Worm (Caenorhabditis elegans) whole organism, L4 larva: ENCODE results near the gene pgl-2.

Experiments used
- Y105C5A.15 ChIP-seq: fragments of 200-800 bp; sonication (Bioruptor generic); IDR thresholded peaks from 2 replicates; pipeline ENCODE4 v1.3.6; 2022; ENCODE audit warnings: missing genetic modification characterization, missing compliant biosample characterization
- Y48G9A.11 ChIP-seq: fragments of 200-800 bp; sonication (Bioruptor generic); IDR thresholded peaks from 2 replicates; pipeline ENCODE4 v1.3.6; 2022; ENCODE audit warnings: missing genetic modification reagents, missing genetic modification characterization, missing compliant biosample characterization
- Y75B8A.6 ChIP-seq: fragments of 200-800 bp; sonication (Bioruptor generic); IDR thresholded peaks from 2 replicates; pipeline ENCODE4 v1.3.6; 2022; ENCODE audit warnings: missing genetic modification reagents, missing genetic modification characterization, missing compliant biosample characterization
- ama-1 ChIP-seq: fragments of 150-350 bp; optimal IDR thresholded peaks from 2 replicates; lab custom pipeline; 2014; ENCODE audit warnings: inconsistent platforms, mixed read lengths
- ctbp-1 ChIP-seq: fragments of 200-800 bp; sonication (Bioruptor generic); IDR thresholded peaks from 2 replicates; pipeline ENCODE4 v1.3.6; 2022; ENCODE audit warnings: missing genetic modification reagents, missing genetic modification characterization, missing compliant biosample characterization
- daf-12 ChIP-seq: fragments of 150-350 bp; optimal IDR thresholded peaks from 2 replicates; lab custom pipeline; 2014; ENCODE audit warnings: missing biosample characterization, missing genetic modification reagents, missing genetic modification characterization
- daf-8 ChIP-seq: fragments of 200-800 bp; sonication (Bioruptor generic); IDR thresholded peaks from 2 replicates; pipeline ENCODE4 v1.3.6; 2022; ENCODE audit warnings: missing genetic modification characterization, missing compliant biosample characterization
- dmd-6 ChIP-seq: fragments of 200-800 bp; sonication (Bioruptor generic); IDR thresholded peaks from 2 replicates; pipeline ENCODE4 v1.3.6; 2022; ENCODE audit warnings: missing genetic modification reagents, missing genetic modification characterization, missing compliant biosample characterization
- dpl-1 ChIP-seq: fragments of 150-350 bp; optimal IDR thresholded peaks from 2 replicates; lab custom pipeline; 2014; ENCODE audit warnings: missing biosample characterization, missing genetic modification reagents, missing genetic modification characterization
- fkh-10 ChIP-seq: fragments of 150-350 bp; optimal IDR thresholded peaks from 2 replicates; lab custom pipeline; 2014; ENCODE audit warnings: missing biosample characterization, missing genetic modification reagents, missing genetic modification characterization
- fos-1 ChIP-seq: fragments of 150-350 bp; optimal IDR thresholded peaks from 2 replicates; lab custom pipeline; 2014; ENCODE audit warnings: missing biosample characterization, missing genetic modification characterization
- gei-8 ChIP-seq: fragments of 200-800 bp; sonication (Bioruptor generic); optimal IDR thresholded peaks from 2 replicates; lab custom pipeline; 2018; ENCODE audit warnings: mild to moderate bottlenecking, missing genetic modification characterization, missing compliant biosample characterization
- hif-1 ChIP-seq, 2 experiments: sonication (generic microtip); optimal IDR thresholded peaks; 2 replicates each; lab custom pipeline; 2016 to 2017; ENCODE audit warnings: missing compliant biosample characterization in 2 of 2, missing genetic modification characterization in 2 of 2, missing genetic modification reagents in 2 of 2, missing genotype in 2 of 2, mild to moderate bottlenecking in 1 of 2
- hlh-11 ChIP-seq: fragments of 200-800 bp; sonication (Bioruptor generic); optimal IDR thresholded peaks from 2 replicates; lab custom pipeline; 2018; ENCODE audit warnings: mild to moderate bottlenecking, missing genetic modification characterization, missing compliant biosample characterization
- hlh-30 ChIP-seq: sonication (generic microtip); optimal IDR thresholded peaks from 2 replicates; lab custom pipeline; 2017; ENCODE audit warnings: antibody characterized with exemption, mild to moderate bottlenecking, missing genetic modification characterization, missing compliant biosample characterization; ENCODE audit not compliant: insufficient read depth
- hmg-1.1 ChIP-seq: fragments of 200-800 bp; sonication (Bioruptor generic); IDR thresholded peaks from 2 replicates; pipeline ENCODE4 v1.3.6; 2022; ENCODE audit warnings: missing genetic modification reagents, missing genetic modification characterization, missing compliant biosample characterization
- lim-7 ChIP-seq: fragments of 200-800 bp; sonication (Bioruptor generic); IDR thresholded peaks from 2 replicates; pipeline ENCODE4 v1.3.6; 2022; ENCODE audit warnings: missing genetic modification characterization, missing compliant biosample characterization
- lin-1 ChIP-seq: fragments of 200-800 bp; sonication (Bioruptor generic); IDR thresholded peaks from 2 replicates; pipeline ENCODE4 v1.3.6; 2022; ENCODE audit warnings: missing genetic modification reagents, missing genetic modification characterization, missing compliant biosample characterization
- lin-13 ChIP-seq: fragments of 150-350 bp; optimal IDR thresholded peaks from 2 replicates; lab custom pipeline; 2014; ENCODE audit warnings: missing biosample characterization, missing genetic modification reagents, missing genetic modification characterization
- lin-29 ChIP-seq: fragments of 200-800 bp; sonication (Bioruptor generic); IDR thresholded peaks from 2 replicates; pipeline ENCODE4 v1.3.6; 2022; ENCODE audit warnings: missing genetic modification reagents, missing genetic modification characterization, missing compliant biosample characterization
- lin-39 ChIP-seq: fragments of 150-350 bp; optimal IDR thresholded peaks from 2 replicates; lab custom pipeline; 2014; ENCODE audit warnings: missing biosample characterization, missing genetic modification reagents, missing genetic modification characterization
- lir-3 ChIP-seq: sonication (generic microtip); optimal IDR thresholded peaks from 2 replicates; lab custom pipeline; 2016; ENCODE audit warnings: mild to moderate bottlenecking, missing genetic modification characterization, missing compliant biosample characterization
- lsy-2 ChIP-seq, 2 experiments: fragments of 150-350 bp in 1 of 2; sonication (generic microtip) in 1 of 2; optimal IDR thresholded peaks; 2 replicates each; lab custom pipeline; 2014 to 2017; ENCODE audit warnings: missing biosample characterization in 2 of 2, missing genetic modification characterization in 2 of 2
- madf-5 ChIP-seq, 2 experiments: fragments of 200-800 bp; sonication (Bioruptor generic); IDR thresholded peaks; 2 replicates each; pipeline ENCODE4 v1.3.6; 2022; ENCODE audit warnings: missing compliant biosample characterization in 2 of 2, missing genetic modification characterization in 2 of 2
- madf-9 ChIP-seq: fragments of 200-800 bp; sonication (Bioruptor generic); conservative IDR thresholded peaks from 2 replicates; pipeline ENCODE4 v1.3.6; 2022; ENCODE audit warnings: missing genetic modification reagents, missing genetic modification characterization, missing compliant biosample characterization
- mdl-1 ChIP-seq, 2 experiments: fragments of 150-350 bp in 1 of 2; sonication (generic microtip) in 1 of 2; optimal IDR thresholded peaks; 2 replicates each; lab custom pipeline; 2014 to 2017; ENCODE audit warnings: missing biosample characterization in 2 of 2, missing genetic modification characterization in 2 of 2
- mdt-29 ChIP-seq: fragments of 200-800 bp; sonication (Bioruptor generic); IDR thresholded peaks from 2 replicates; pipeline ENCODE4 v1.3.6; 2022; ENCODE audit warnings: missing genetic modification reagents, missing genetic modification characterization, missing compliant biosample characterization
- mep-1 ChIP-seq: fragments of 150-350 bp; sonication (generic microtip); optimal IDR thresholded peaks from 3 replicates; lab custom pipeline; 2014; ENCODE audit warnings: missing biosample characterization, missing genetic modification characterization
- mes-2 ChIP-seq: sonication (generic microtip); optimal IDR thresholded peaks from 2 replicates; lab custom pipeline; 2016; ENCODE audit warnings: missing genotype, mild to moderate bottlenecking, missing genetic modification characterization, missing compliant biosample characterization; ENCODE audit not compliant: poor library complexity, severe bottlenecking
- mxl-3 ChIP-seq: fragments of 200-800 bp; sonication (Bioruptor generic); optimal IDR thresholded peaks from 2 replicates; lab custom pipeline; 2018; ENCODE audit warnings: mild to moderate bottlenecking, missing genetic modification characterization, missing compliant biosample characterization
- nhr-11 ChIP-seq: fragments of 150-350 bp; optimal IDR thresholded peaks from 2 replicates; lab custom pipeline; 2014; ENCODE audit warnings: missing biosample characterization, missing genetic modification characterization
- nhr-28 ChIP-seq: fragments of 150-350 bp; optimal IDR thresholded peaks from 2 replicates; lab custom pipeline; 2014; ENCODE audit warnings: missing biosample characterization, missing genetic modification characterization
- nhr-41 ChIP-seq: fragments of 200-800 bp; sonication (Bioruptor generic); IDR thresholded peaks from 2 replicates; pipeline ENCODE4 v1.3.6; 2022; ENCODE audit warnings: missing genetic modification reagents, missing genetic modification characterization, missing compliant biosample characterization
- nhr-42 ChIP-seq: fragments of 200-800 bp; sonication (Bioruptor generic); IDR thresholded peaks from 2 replicates; pipeline ENCODE4 v1.3.6; 2022; ENCODE audit warnings: missing genetic modification characterization, missing compliant biosample characterization
- nhr-6 ChIP-seq: fragments of 150-350 bp; optimal IDR thresholded peaks from 2 replicates; lab custom pipeline; 2014; ENCODE audit warnings: missing biosample characterization, missing genetic modification characterization
- nhr-76 ChIP-seq: fragments of 150-350 bp; optimal IDR thresholded peaks from 2 replicates; lab custom pipeline; 2014; ENCODE audit warnings: missing biosample characterization, missing genetic modification characterization
- php-3 ChIP-seq: fragments of 200-800 bp; sonication (Bioruptor generic); IDR thresholded peaks from 2 replicates; pipeline ENCODE4 v1.3.6; 2022; ENCODE audit warnings: missing genetic modification reagents, missing genetic modification characterization, missing compliant biosample characterization
- rbr-2 ChIP-seq: sonication (generic microtip); optimal IDR thresholded peaks from 2 replicates; lab custom pipeline; 2016; ENCODE audit warnings: missing genotype, missing genetic modification characterization, missing compliant biosample characterization
- saeg-2 ChIP-seq: fragments of 200-800 bp; sonication (Bioruptor generic); IDR thresholded peaks from 2 replicates; pipeline ENCODE4 v1.3.6; 2022; ENCODE audit warnings: missing genetic modification reagents, missing genetic modification characterization, missing compliant biosample characterization
- sdz-12 ChIP-seq: fragments of 200-800 bp; sonication (Bioruptor generic); optimal IDR thresholded peaks from 2 replicates; lab custom pipeline; 2018; ENCODE audit warnings: mild to moderate bottlenecking, missing genetic modification characterization, missing compliant biosample characterization
- set-16 ChIP-seq: fragments of 200-800 bp; sonication (Bioruptor generic); IDR thresholded peaks from 2 replicates; pipeline ENCODE4 v1.3.6; 2022; ENCODE audit warnings: missing genetic modification reagents, missing genetic modification characterization, missing compliant biosample characterization
- skn-1 ChIP-seq: fragments of 150-350 bp; optimal IDR thresholded peaks from 2 replicates; lab custom pipeline; 2014; ENCODE audit warnings: missing biosample characterization, missing genetic modification characterization
- spr-1 ChIP-seq: sonication (generic microtip); optimal IDR thresholded peaks from 2 replicates; lab custom pipeline; 2016; ENCODE audit warnings: mild to moderate bottlenecking, missing genetic modification characterization, missing compliant biosample characterization
- spr-3 ChIP-seq: fragments of 200-800 bp; sonication (Bioruptor generic); optimal IDR thresholded peaks from 2 replicates; lab custom pipeline; 2018; ENCODE audit warnings: mild to moderate bottlenecking, missing genetic modification characterization, missing compliant biosample characterization
- tag-97 ChIP-seq: fragments of 200-800 bp; sonication (Bioruptor generic); IDR thresholded peaks from 2 replicates; pipeline ENCODE4 v1.3.6; 2022; ENCODE audit warnings: missing genetic modification characterization, missing compliant biosample characterization
- tra-1 ChIP-seq: fragments of 200-800 bp; sonication (Bioruptor generic); IDR thresholded peaks from 2 replicates; pipeline ENCODE4 v1.3.6; 2022; ENCODE audit warnings: missing genetic modification reagents, missing genetic modification characterization, missing compliant biosample characterization
- unc-130 ChIP-seq: sonication (generic microtip); optimal IDR thresholded peaks from 2 replicates; lab custom pipeline; 2016; ENCODE audit warnings: missing genetic modification reagents, missing genetic modification characterization, missing compliant biosample characterization
- zag-1 ChIP-seq: fragments of 150-350 bp; optimal IDR thresholded peaks from 2 replicates; lab custom pipeline; 2014; ENCODE audit warnings: missing biosample characterization, missing genetic modification characterization
- zfp-3 ChIP-seq: fragments of 200-800 bp; sonication (Bioruptor generic); conservative IDR thresholded peaks from 2 replicates; pipeline ENCODE4 v1.3.6; 2022; ENCODE audit warnings: missing genetic modification reagents, missing genetic modification characterization, missing compliant biosample characterization
- zip-11 ChIP-seq: fragments of 200-800 bp; sonication (Bioruptor generic); IDR thresholded peaks from 2 replicates; pipeline ENCODE4 v1.3.6; 2022; ENCODE audit warnings: missing genetic modification characterization, missing compliant biosample characterization
- ztf-11 ChIP-seq: fragments of 150-350 bp; optimal IDR thresholded peaks from 2 replicates; lab custom pipeline; 2014; ENCODE audit warnings: missing biosample characterization, missing genetic modification characterization
- ztf-7 ChIP-seq: fragments of 150-350 bp; optimal IDR thresholded peaks from 2 replicates; lab custom pipeline; 2014; ENCODE audit warnings: missing biosample characterization, missing genetic modification characterization

Gene pgl-2

ce11 chrIII:8636803-8637202 lies 38.4 kb downstream of the pgl-2 start (continued):
- no peak for TF ChIP-seq nhr-76 (tag; lab: Kevin White, UChicago)
- no peak for TF ChIP-seq dmd-6 (GFP tag; lab: Robert Waterston, UW)
- TF ChIP-seq mdt-29, result no peak
- no peak for TF ChIP-seq mdl-1 (tag; optimal IDR thresholded peaks at IDR 0.05; lab: Kevin White, UChicago)
- no peak for TF ChIP-seq dpl-1
- TF ChIP-seq fos-1 (tag; lab: Kevin White, UChicago), result no peak
- TF ChIP-seq rbr-2 (tag; lab: Kevin White, UChicago), result peak; percentile 5
- no peak for TF ChIP-seq lim-7 (GFP tag; lab: Robert Waterston, UW)
- no peak for TF ChIP-seq madf-9 (GFP tag; lab: Robert Waterston, UW)
- TF ChIP-seq tra-1, result no peak
- no peak for TF ChIP-seq lin-29 (GFP tag; lab: Robert Waterston, UW)
- TF ChIP-seq nhr-6, result no peak
- peak; percentile 11 for TF ChIP-seq lin-39 (tag; lab: Kevin White, UChicago)
- no peak for TF ChIP-seq tag-97
- no peak for TF ChIP-seq mxl-3 (GFP tag; lab: Kevin White, UChicago)
- no peak for TF ChIP-seq madf-5 (GFP tag; IDR thresholded peaks at IDR 0.05; lab: Robert Waterston, UW)
- 0 out of 2 replicates have a peak, but pooled peaks have one; percentile 10 for TF ChIP-seq hmg-1.1 (GFP tag; lab: Robert Waterston, UW)
- no peak for TF ChIP-seq nhr-28 (tag; lab: Kevin White, UChicago)
- no peak for TF ChIP-seq hlh-11 (tag; lab: Kevin White, UChicago)
- no peak for TF ChIP-seq set-16 (GFP tag; lab: Robert Waterston, UW)
- TF ChIP-seq php-3 (GFP tag; lab: Robert Waterston, UW), result no peak
- peak; percentile 27 for TF ChIP-seq mep-1 (tag; lab: Kevin White, UChicago)
- no peak for TF ChIP-seq daf-12
- no peak for TF ChIP-seq gei-8 (GFP tag; lab: Kevin White, UChicago)
- TF ChIP-seq nhr-42 (GFP tag; lab: Robert Waterston, UW), result no peak
- no peak for TF ChIP-seq Y105C5A.15 (GFP tag; lab: Robert Waterston, UW)
- no peak for TF ChIP-seq spr-3 (GFP tag; lab: Kevin White, UChicago)
- no peak for TF ChIP-seq nhr-11 (tag; lab: Kevin White, UChicago)
- no peak for TF ChIP-seq zag-1 (tag; lab: Kevin White, UChicago)
- TF ChIP-seq ctbp-1, result no peak
- TF ChIP-seq lsy-2 (tag; optimal IDR thresholded peaks at IDR 0.05; lab: Kevin White, UChicago), result peak in 1 of 2 experiments; percentile 44
- TF ChIP-seq Y48G9A.11, result no peak
- no peak for TF ChIP-seq unc-130 (GFP tag; lab: Kevin White, UChicago)
- TF ChIP-seq saeg-2 (GFP tag; lab: Robert Waterston, UW), result no peak
- TF ChIP-seq spr-1 (tag; lab: Kevin White, UChicago), result no peak
- no peak for TF ChIP-seq fkh-10 (GFP tag; lab: Kevin White, UChicago)
- no peak for TF ChIP-seq zfp-3 (GFP tag; lab: Robert Waterston, UW)
- TF ChIP-seq ztf-7 (tag; lab: Kevin White, UChicago), result no peak
- TF ChIP-seq mes-2 (tag; lab: Kevin White, UChicago), result no peak
- no peak for TF ChIP-seq Y75B8A.6 (GFP tag; lab: Robert Waterston, UW)
- no peak for TF ChIP-seq ztf-11 (tag; lab: Kevin White, UChicago)
- TF ChIP-seq ama-1, result no peak
- TF ChIP-seq zip-11 (GFP tag; lab: Robert Waterston, UW), result no peak

- TF ChIP-seq lir-3 (tag; lab: Kevin White, UChicago) (no peak), sdz-12 (GFP tag; lab: Kevin White, UChicago) (no peak), php-3 (GFP tag; lab: Robert Waterston, UW) (no peak), lin-13 (GFP tag; lab: Kevin White, UChicago) (no peak), lin-1 (GFP tag; lab: Robert Waterston, UW) (no peak), Y105C5A.15 (GFP tag; lab: Robert Waterston, UW) (no peak), nhr-41 (GFP tag; lab: Robert Waterston, UW) (no peak), daf-12 (no peak), hlh-30 (tag; lab: Kevin White, UChicago) (peak; percentile 18), lsy-2 (tag; optimal IDR thresholded peaks at IDR 0.05; lab: Kevin White, UChicago) (peak in 1 of 2 experiments; percentile 84), hif-1 (tag; optimal IDR thresholded peaks at IDR 0.05; lab: Kevin White, UChicago) (no peak), nhr-42 (GFP tag; lab: Robert Waterston, UW) (no peak), ztf-7 (tag; lab: Kevin White, UChicago) (no peak), skn-1 (tag; lab: Kevin White, UChicago) (no peak), daf-8 (GFP tag; lab: Robert Waterston, UW) (no peak), dpl-1 (peak; percentile 92), Y48G9A.11 (no peak), lin-39 (tag; lab: Kevin White, UChicago) (no peak)
Measured at ce11 chrIII:8630833-8631232, 44.4 kb downstream of the pgl-2 start, which contains the start of gene dnj-10. Gene dnj-10, plus strand, starts transcription at chrIII:8631165.
